Worm (Caenorhabditis elegans) whole organism, L4 larva: ENCODE data around the gene cyp-13A7.

Experiments
- ces-1 ChIP-seq: fragments of 150-350 bp; sonication (generic microtip); optimal IDR thresholded peaks from 4 replicates; lab custom pipeline; 2014; ENCODE audit warnings: missing biosample characterization, missing genetic modification reagents, missing genetic modification characterization
- daf-12 ChIP-seq: fragments of 150-350 bp; optimal IDR thresholded peaks from 2 replicates; lab custom pipeline; 2014; ENCODE audit warnings: missing biosample characterization, missing genetic modification reagents, missing genetic modification characterization
- daf-16 ChIP-seq, 3 experiments: sonication (generic microtip); optimal IDR thresholded peaks; 2 replicates each; lab custom pipeline; 2016 to 2017; ENCODE audit warnings: missing genetic modification characterization in 3 of 3, missing genetic modification reagents in 3 of 3, mild to moderate bottlenecking in 2 of 3, missing compliant biosample characterization in 2 of 3, missing biosample characterization in 1 of 3, moderate library complexity in 1 of 3
- nhr-10 ChIP-seq: fragments of 150-350 bp; optimal IDR thresholded peaks from 2 replicates; lab custom pipeline; 2014; ENCODE audit warnings: missing biosample characterization, missing genetic modification characterization
- nhr-41 ChIP-seq: fragments of 200-800 bp; sonication (Bioruptor generic); IDR thresholded peaks from 2 replicates; pipeline ENCODE4 v1.3.6; 2022; ENCODE audit warnings: missing genetic modification reagents, missing genetic modification characterization, missing compliant biosample characterization
- nhr-6 ChIP-seq: fragments of 150-350 bp; optimal IDR thresholded peaks from 2 replicates; lab custom pipeline; 2014; ENCODE audit warnings: missing biosample characterization, missing genetic modification characterization
- sdz-12 ChIP-seq: fragments of 200-800 bp; sonication (Bioruptor generic); optimal IDR thresholded peaks from 2 replicates; lab custom pipeline; 2018; ENCODE audit warnings: mild to moderate bottlenecking, missing genetic modification characterization, missing compliant biosample characterization
- set-16 ChIP-seq: fragments of 200-800 bp; sonication (Bioruptor generic); IDR thresholded peaks from 2 replicates; pipeline ENCODE4 v1.3.6; 2022; ENCODE audit warnings: missing genetic modification reagents, missing genetic modification characterization, missing compliant biosample characterization
- snpc-4 ChIP-seq: fragments of 150-350 bp; optimal IDR thresholded peaks from 2 replicates; lab custom pipeline; 2014; ENCODE audit warnings: missing biosample characterization, missing genetic modification characterization
- spr-3 ChIP-seq: fragments of 200-800 bp; sonication (Bioruptor generic); optimal IDR thresholded peaks from 2 replicates; lab custom pipeline; 2018; ENCODE audit warnings: mild to moderate bottlenecking, missing genetic modification characterization, missing compliant biosample characterization
- zip-11 ChIP-seq: fragments of 200-800 bp; sonication (Bioruptor generic); IDR thresholded peaks from 2 replicates; pipeline ENCODE4 v1.3.6; 2022; ENCODE audit warnings: missing genetic modification characterization, missing compliant biosample characterization

Gene cyp-13A7

ce11 chrII:9849497-9849896 is 46.1 kb downstream of the cyp-13A7 start, which contains the start of gene old-2:
Gene old-2, minus strand, starts transcription at chrII:9849597.
- TF ChIP-seq nhr-6 = no peak
- no peak for TF ChIP-seq ces-1 (GFP tag; lab: Kevin White, UChicago)
- no peak for TF ChIP-seq daf-16 (GFP tag; optimal IDR thresholded peaks at IDR 0.05; lab: Kevin White, UChicago)
- no peak for TF ChIP-seq daf-16 (tag; optimal IDR thresholded peaks at IDR 0.05; lab: Kevin White, UChicago)

ce11 chrII:9850945-9851344 is 47.5 kb downstream of the cyp-13A7 start, which contains the start of gene ZK938.10:
Gene ZK938.10, minus strand, starts transcription at chrII:9851045.
- no peak for TF ChIP-seq daf-12 (tag; lab: Kevin White, UChicago)
- no peak for TF ChIP-seq nhr-41 (GFP tag; lab: Robert Waterston, UW)
- TF ChIP-seq sdz-12 = no peak
- TF ChIP-seq snpc-4 (tag; lab: Kevin White, UChicago) = no peak
- no peak for TF ChIP-seq ces-1 (GFP tag; lab: Kevin White, UChicago)
- no peak for TF ChIP-seq nhr-10
- no peak for TF ChIP-seq spr-3
- no peak for TF ChIP-seq zip-11 (GFP tag; lab: Robert Waterston, UW)
- no peak for TF ChIP-seq set-16 (GFP tag; lab: Robert Waterston, UW)
